Worm (Caenorhabditis elegans) whole organism, late embryonic: Measurements from ENCODE around the gene F57B1.6.

Source experiments
- ama-1 ChIP-seq: fragments of 150-350 bp; optimal IDR thresholded peaks from 2 replicates; lab custom pipeline; 2014
- che-1 ChIP-seq: sonication (generic microtip); optimal IDR thresholded peaks from 2 replicates; lab custom pipeline; 2016; ENCODE audit warnings: mild to moderate bottlenecking, missing genetic modification characterization, missing compliant biosample characterization
- elt-2 ChIP-seq: sonication (generic microtip); optimal IDR thresholded peaks from 2 replicates; lab custom pipeline; 2016; ENCODE audit warnings: missing genetic modification reagents, missing genetic modification characterization, missing compliant biosample characterization
- mec-3 ChIP-seq: sonication (generic microtip); optimal IDR thresholded peaks from 2 replicates; lab custom pipeline; 2016; ENCODE audit warnings: borderline replicate concordance, missing genetic modification characterization, missing compliant biosample characterization
- nfya-1 ChIP-seq: sonication (generic microtip); optimal IDR thresholded peaks from 2 replicates; lab custom pipeline; 2017; ENCODE audit warnings: missing genetic modification characterization, mild to moderate bottlenecking, missing compliant biosample characterization, antibody characterized with exemption, moderate library complexity
- pha-4 ChIP-seq: fragments of 150-350 bp; optimal IDR thresholded peaks from 2 replicates; lab custom pipeline; 2018; ENCODE audit warnings: missing biosample characterization, missing genetic modification reagents, missing genetic modification characterization
- sox-2 ChIP-seq: fragments of 200-800 bp; sonication (Bioruptor generic); IDR thresholded peaks from 2 replicates; pipeline ENCODE4 v1.3.6; 2022; ENCODE audit warnings: missing genetic modification reagents, missing genetic modification characterization, missing compliant biosample characterization
- sox-4 ChIP-seq: sonication (generic microtip); optimal IDR thresholded peaks from 2 replicates; lab custom pipeline; 2017; ENCODE audit warnings: mild to moderate bottlenecking, missing genetic modification characterization, inconsistent platforms, missing compliant biosample characterization
- unc-55 ChIP-seq: sonication (generic microtip); optimal IDR thresholded peaks from 2 replicates; lab custom pipeline; 2017; ENCODE audit warnings: missing biosample characterization, missing genetic modification reagents, missing genetic modification characterization

ce11 chrV:13236507-13236906 lies 27.1 kb downstream of the F57B1.6 start, which contains the start of gene dmd-10:
- TF ChIP-seq mec-3 (tag; lab: Kevin White, UChicago): no peak
- TF ChIP-seq unc-55 (GFP tag; lab: Kevin White, UChicago): no peak
- no peak for TF ChIP-seq pha-4 (tag; lab: Kevin White, UChicago)
- TF ChIP-seq sox-2: no peak
- TF ChIP-seq che-1 (tag; lab: Kevin White, UChicago): no peak
- TF ChIP-seq elt-2 (tag; lab: Kevin White, UChicago): no peak
- TF ChIP-seq ama-1: no peak
- TF ChIP-seq sox-4 (tag; lab: Kevin White, UChicago): no peak
- no peak for TF ChIP-seq nfya-1 (tag; lab: Kevin White, UChicago)
